Worm (Caenorhabditis elegans): Measurements from ENCODE around the gene mks-2.

Gene mks-2

ce11 chrII:6190770-6191169 is 28.5 kb downstream of the mks-2 start:
- no peak for TF ChIP-seq unc-62 (GFP tag; optimal IDR thresholded peaks at IDR 0.05)

- TF ChIP-seq unc-62 (GFP tag; optimal IDR thresholded peaks at IDR 0.05): no peak
These were observed 37.9 kb downstream of the mks-2 start for ce11 chrII:6181337-6181736.

ce11 chrII:6180552-6180951 is 38.7 kb downstream of the mks-2 start:
- TF ChIP-seq unc-62 (GFP tag; optimal IDR thresholded peaks at IDR 0.05): no peak

- TF ChIP-seq unc-62 (GFP tag; optimal IDR thresholded peaks at IDR 0.05): no peak
These were observed 39.7 kb downstream of the mks-2 start, which contains the start of gene F40H3.1 for ce11 chrII:6179531-6179930. Gene F40H3.1 (plus strand): TSS chrII:6179831.

ce11 chrII:6178743-6179129 is 40.5 kb downstream of the mks-2 start:
- no peak for TF ChIP-seq unc-62 (GFP tag; optimal IDR thresholded peaks at IDR 0.05)

ce11 chrII:6177975-6178742 is 41.1 kb downstream of the mks-2 start:
- TF ChIP-seq unc-62 (GFP tag; optimal IDR thresholded peaks at IDR 0.05): no peak

- no peak for TF ChIP-seq unc-62 (GFP tag; optimal IDR thresholded peaks at IDR 0.05)
These were observed 42.9 kb downstream of the mks-2 start for ce11 chrII:6176154-6176897.

- no peak for TF ChIP-seq unc-62 (GFP tag; optimal IDR thresholded peaks at IDR 0.05)
These were observed 44.2 kb downstream of the mks-2 start for ce11 chrII:6175027-6175426.

ce11 chrII:6173400-6173799 is 45.8 kb downstream of the mks-2 start, which contains the start of gene F40H3.2:
Gene F40H3.2 (plus strand): TSS chrII:6173649.
- TF ChIP-seq unc-62 (GFP tag; optimal IDR thresholded peaks at IDR 0.05): no peak

ce11 chrII:6171228-6171627 is 48.0 kb downstream of the mks-2 start, which contains the start of gene F40H3.3:
Gene F40H3.3 (plus strand): TSS chrII:6171507.
- TF ChIP-seq unc-62 (GFP tag; optimal IDR thresholded peaks at IDR 0.05): no peak

ce11 chrII:6170236-6170635 is 49.0 kb downstream of the mks-2 start:
- no peak for TF ChIP-seq unc-62 (GFP tag; optimal IDR thresholded peaks at IDR 0.05)

ce11 chrII:6169156-6169555 is 50.1 kb downstream of the mks-2 start, which contains the start of gene hst-3.1:
Gene hst-3.1 (minus strand): TSS chrII:6169256.
- no peak for TF ChIP-seq unc-62 (GFP tag; optimal IDR thresholded peaks at IDR 0.05)

ce11 chrII:6168714-6169113 is 50.5 kb downstream of the mks-2 start:
- no peak for TF ChIP-seq unc-62 (GFP tag; optimal IDR thresholded peaks at IDR 0.05)
